Fruit fly (Drosophila melanogaster) whole organism, wandering third instar larva: ENCODE data around the gene Cpr78E.

Experiments used
- Abd-B ChIP-seq: fragments of >200 bp; optimal IDR thresholded peaks from 2 replicates; lab custom pipeline; 2017; ENCODE audit warnings: missing biosample characterization, missing genetic modification characterization
- CG9705 ChIP-seq: fragments of 200-800 bp; sonication (Bioruptor generic); optimal IDR thresholded peaks from 2 replicates; lab custom pipeline; 2018; ENCODE audit warnings: missing biosample characterization, mild to moderate bottlenecking, missing genetic modification characterization
- Dfd ChIP-seq: fragments of >200 bp; optimal IDR thresholded peaks from 2 replicates; lab custom pipeline; 2017; ENCODE audit warnings: missing biosample characterization, missing genetic modification characterization
- Dif ChIP-seq: fragments of 200-275, 200-300 bp; sonication (Bioruptor generic); optimal IDR thresholded peaks from 2 replicates; lab custom pipeline; 2018; ENCODE audit warnings: missing biosample characterization, missing genetic modification characterization; ENCODE audit not compliant: partially characterized antibody
- brk ChIP-seq: fragments of 200-800 bp; sonication (Bioruptor generic); optimal IDR thresholded peaks from 2 replicates; lab custom pipeline; 2016; ENCODE audit warnings: missing biosample characterization, mild to moderate bottlenecking, missing genetic modification characterization
- fru ChIP-seq: fragments of 200-800 bp; sonication (Bioruptor generic); optimal IDR thresholded peaks from 3 replicates; lab custom pipeline; 2016; ENCODE audit warnings: missing biosample characterization, mild to moderate bottlenecking, missing genetic modification characterization
- h ChIP-seq: fragments of 200-800 bp; sonication (Bioruptor generic); optimal IDR thresholded peaks from 3 replicates; lab custom pipeline; 2016; ENCODE audit warnings: missing biosample characterization, mild to moderate bottlenecking, missing genetic modification characterization
- psq ChIP-seq: fragments of 200-800 bp; sonication (Bioruptor generic); optimal IDR thresholded peaks from 3 replicates; lab custom pipeline; 2017; ENCODE audit warnings: missing biosample characterization, mild to moderate bottlenecking, missing genetic modification characterization, moderate library complexity

DNA sequence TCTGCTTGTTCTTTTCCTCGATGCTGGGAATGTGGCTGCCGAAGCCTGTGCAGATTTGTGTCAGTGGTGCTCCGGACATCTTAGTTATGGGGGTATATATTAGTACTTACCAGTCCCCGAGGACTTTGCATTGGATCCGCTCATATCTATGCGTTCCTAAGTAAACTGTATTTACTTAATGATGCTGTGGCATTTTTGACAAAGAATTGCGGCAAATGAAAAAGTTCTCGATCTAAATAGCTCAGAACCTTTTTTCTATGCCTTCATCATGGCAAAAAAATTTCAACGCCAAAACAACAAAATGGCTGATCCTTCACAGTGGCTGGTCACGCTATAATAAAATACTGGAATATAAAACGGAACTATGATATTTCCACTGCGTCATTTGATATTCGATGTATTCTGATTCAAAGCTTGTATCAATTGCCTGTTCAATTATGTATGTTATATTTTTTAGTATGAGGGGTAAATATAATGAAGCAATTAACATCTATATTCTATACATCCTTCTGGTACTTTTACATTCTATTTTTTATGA lies 32.6 kb downstream of the Cpr78E start, which contains the start of gene MED1:
- no peak for TF ChIP-seq brk (GFP tag; lab: Kevin White, UChicago)
- TF ChIP-seq CG9705 (GFP tag; lab: Kevin White, UChicago): no peak
- TF ChIP-seq Dif (GFP tag; lab: Kevin White, UChicago): no peak
- TF ChIP-seq h: no peak
- no peak for TF ChIP-seq Dfd
- TF ChIP-seq Abd-B: no peak
- TF ChIP-seq fru (GFP tag; lab: Kevin White, UChicago): no peak
- no peak for TF ChIP-seq psq (GFP tag; lab: Kevin White, UChicago)
